Worm (Caenorhabditis elegans) whole organism, L3 larva: ENCODE measurements around the gene clec-171.

Experiments used
- ZK546.5 ChIP-seq: sonication (generic microtip); optimal IDR thresholded peaks from 2 replicates; lab custom pipeline; 2017; ENCODE audit warnings: missing biosample characterization, missing genetic modification characterization
- aly-2 ChIP-seq: fragments of 150-350 bp; optimal IDR thresholded peaks from 2 replicates; lab custom pipeline; 2014; ENCODE audit warnings: missing biosample characterization, missing genetic modification characterization
- ama-1 ChIP-seq: fragments of 150-350 bp; optimal IDR thresholded peaks from 2 replicates; lab custom pipeline; 2018
- ceh-28 ChIP-seq: fragments of 150-350 bp; optimal IDR thresholded peaks from 2 replicates; lab custom pipeline; 2014; ENCODE audit warnings: missing biosample characterization, missing genetic modification reagents, missing genetic modification characterization
- ceh-82 ChIP-seq: fragments of 150-350 bp; optimal IDR thresholded peaks from 2 replicates; lab custom pipeline; 2014; ENCODE audit warnings: missing biosample characterization, missing genetic modification characterization
- egl-27 ChIP-seq: sonication (generic microtip); optimal IDR thresholded peaks from 4 replicates; lab custom pipeline; 2017; ENCODE audit warnings: missing biosample characterization, missing genetic modification reagents, missing genetic modification characterization
- egl-5 ChIP-seq: fragments of 150-350 bp; optimal IDR thresholded peaks from 2 replicates; lab custom pipeline; 2017; ENCODE audit warnings: missing biosample characterization, missing genetic modification reagents, missing genetic modification characterization, inconsistent platforms
- elt-1 ChIP-seq: fragments of 150-350 bp; optimal IDR thresholded peaks from 2 replicates; lab custom pipeline; 2014; ENCODE audit warnings: missing biosample characterization, missing genetic modification characterization
- elt-2 ChIP-seq: sonication (generic microtip); optimal IDR thresholded peaks from 2 replicates; lab custom pipeline; 2016; ENCODE audit warnings: missing genetic modification reagents, mild to moderate bottlenecking, missing genetic modification characterization, missing compliant biosample characterization
- elt-3 ChIP-seq, 3 experiments: fragments of 150-350 bp in 1 of 3; sonication (generic microtip) in 2 of 3; optimal IDR thresholded peaks; 2 replicates in 2 of 3; 4 replicates in 1 of 3; lab custom pipeline; 2014 to 2017; ENCODE audit warnings: missing biosample characterization in 3 of 3, missing genetic modification characterization in 3 of 3
- eor-1 ChIP-seq, 2 experiments: fragments of 150-350 bp; optimal IDR thresholded peaks; 2 replicates each; lab custom pipeline; 2014 to 2018; ENCODE audit warnings: missing biosample characterization in 2 of 2, missing genetic modification characterization in 2 of 2
- fkh-10 ChIP-seq: sonication (generic microtip); optimal IDR thresholded peaks from 2 replicates; lab custom pipeline; 2017; ENCODE audit warnings: missing biosample characterization, missing genetic modification reagents, missing genetic modification characterization
- fkh-2 ChIP-seq: fragments of 150-350 bp; optimal IDR thresholded peaks from 2 replicates; lab custom pipeline; 2014; ENCODE audit warnings: missing biosample characterization, missing genetic modification reagents, missing genetic modification characterization
- hmg-11 ChIP-seq: sonication (generic microtip); optimal IDR thresholded peaks from 2 replicates; lab custom pipeline; 2016; ENCODE audit warnings: missing genetic modification characterization, missing compliant biosample characterization
- jun-1 ChIP-seq: fragments of 150-350 bp; optimal IDR thresholded peaks from 2 replicates; lab custom pipeline; 2014; ENCODE audit warnings: missing biosample characterization, missing genetic modification reagents, missing genetic modification characterization
- lin-15B ChIP-seq: fragments of 150-350 bp; optimal IDR thresholded peaks from 2 replicates; lab custom pipeline; 2014; ENCODE audit warnings: missing biosample characterization, missing genetic modification characterization
- lin-39 ChIP-seq: fragments of 150-350 bp; optimal IDR thresholded peaks from 2 replicates; lab custom pipeline; 2018; ENCODE audit warnings: missing biosample characterization, missing genetic modification reagents, missing genetic modification characterization
- mdl-1 ChIP-seq: fragments of 150-350 bp; optimal IDR thresholded peaks from 2 replicates; lab custom pipeline; 2014; ENCODE audit warnings: missing biosample characterization, missing genetic modification characterization
- mml-1 ChIP-seq: fragments of 150-350 bp; sonication (generic microtip); optimal IDR thresholded peaks from 3 replicates; lab custom pipeline; 2014; ENCODE audit warnings: missing biosample characterization, missing genetic modification characterization
- nfya-1 ChIP-seq: sonication (generic microtip); optimal IDR thresholded peaks from 2 replicates; lab custom pipeline; 2017; ENCODE audit warnings: missing genetic modification characterization, mild to moderate bottlenecking, missing compliant biosample characterization, antibody characterized with exemption, moderate library complexity; ENCODE audit not compliant: insufficient read depth
- nhr-12 ChIP-seq: fragments of 150-350 bp; optimal IDR thresholded peaks from 2 replicates; lab custom pipeline; 2014; ENCODE audit warnings: missing biosample characterization, missing genetic modification characterization
- nhr-23 ChIP-seq: fragments of 150-350 bp; optimal IDR thresholded peaks from 2 replicates; lab custom pipeline; 2014; ENCODE audit warnings: missing biosample characterization, missing genetic modification reagents, missing genetic modification characterization
- nhr-237 ChIP-seq: fragments of 150-350 bp; optimal IDR thresholded peaks from 2 replicates; lab custom pipeline; 2014; ENCODE audit warnings: missing biosample characterization, missing genetic modification characterization
- nhr-25 ChIP-seq: sonication (generic microtip); optimal IDR thresholded peaks from 2 replicates; lab custom pipeline; 2017; ENCODE audit warnings: missing biosample characterization, missing genetic modification characterization
- nhr-28 ChIP-seq: fragments of 150-350 bp; optimal IDR thresholded peaks from 2 replicates; lab custom pipeline; 2014; ENCODE audit warnings: missing biosample characterization, missing genetic modification characterization
- nhr-43 ChIP-seq: sonication (generic microtip); optimal IDR thresholded peaks from 2 replicates; lab custom pipeline; 2016; ENCODE audit warnings: mild to moderate bottlenecking, missing genetic modification characterization, missing compliant biosample characterization; ENCODE audit not compliant: poor library complexity, severe bottlenecking
- pha-4 ChIP-seq: fragments of 150-350 bp; optimal IDR thresholded peaks from 2 replicates; lab custom pipeline; 2014; ENCODE audit warnings: missing biosample characterization, missing genetic modification reagents, missing genetic modification characterization
- pqm-1 ChIP-seq: fragments of 150-350 bp; optimal IDR thresholded peaks from 2 replicates; lab custom pipeline; 2017; ENCODE audit warnings: missing biosample characterization, missing genetic modification characterization, inconsistent platforms
- sea-2 ChIP-seq: fragments of 150-350 bp; sonication (generic microtip); optimal IDR thresholded peaks from 4 replicates; lab custom pipeline; 2014; ENCODE audit warnings: missing biosample characterization, missing genetic modification reagents, missing genetic modification characterization
- skn-1 ChIP-seq: fragments of 150-350 bp; optimal IDR thresholded peaks from 2 replicates; lab custom pipeline; 2014; ENCODE audit warnings: missing biosample characterization, missing genetic modification characterization
- snpc-4 ChIP-seq: fragments of 150-350 bp; optimal IDR thresholded peaks from 2 replicates; lab custom pipeline; 2014; ENCODE audit warnings: missing biosample characterization, missing genetic modification characterization
- unc-39 ChIP-seq: sonication (generic microtip); optimal IDR thresholded peaks from 4 replicates; lab custom pipeline; 2017; ENCODE audit warnings: missing biosample characterization, missing genetic modification characterization
- unc-62 ChIP-seq: fragments of 150-350 bp; sonication (generic microtip); optimal IDR thresholded peaks from 4 replicates; lab custom pipeline; 2014; ENCODE audit warnings: missing biosample characterization, missing genetic modification reagents, missing genetic modification characterization
- ztf-11 ChIP-seq: fragments of 150-350 bp; optimal IDR thresholded peaks from 2 replicates; lab custom pipeline; 2014; ENCODE audit warnings: missing biosample characterization, missing genetic modification characterization
- ztf-4 ChIP-seq: fragments of 150-350 bp; optimal IDR thresholded peaks from 2 replicates; lab custom pipeline; 2014; ENCODE audit warnings: missing biosample characterization, missing genetic modification characterization

Gene clec-171

ce11 chrIV:1381596-1382274, 45.4 kb downstream of the clec-171 start:
- peak; percentile 51 for TF ChIP-seq nhr-25 (tag; lab: Kevin White, UChicago)
- no peak for TF ChIP-seq sea-2 (GFP tag; lab: Kevin White, UChicago)
- no peak for TF ChIP-seq fkh-10 (GFP tag; lab: Kevin White, UChicago)
- no peak for TF ChIP-seq ama-1 (lab: Kevin White, UChicago)
- TF ChIP-seq nhr-23 (tag; lab: Kevin White, UChicago) = peak; percentile 42
- no peak for TF ChIP-seq ztf-4
- TF ChIP-seq ceh-28 (tag; lab: Kevin White, UChicago) = no peak
- no peak for TF ChIP-seq hmg-11
- TF ChIP-seq fkh-2 (tag; lab: Kevin White, UChicago) = no peak
- no peak for TF ChIP-seq snpc-4 (tag; lab: Kevin White, UChicago)
- TF ChIP-seq nhr-237 (tag; lab: Kevin White, UChicago) = no peak
- TF ChIP-seq egl-5 (tag; lab: Kevin White, UChicago) = no peak
- TF ChIP-seq elt-3 (tag; optimal IDR thresholded peaks at IDR 0.05; lab: Kevin White, UChicago) = no peak
- TF ChIP-seq nhr-12 (tag; lab: Kevin White, UChicago) = no peak
- peak; percentile 50 for TF ChIP-seq nhr-43 (tag; lab: Kevin White, UChicago)

- TF ChIP-seq unc-39 (tag; lab: Kevin White, UChicago) (no peak), elt-1 (tag; lab: Kevin White, UChicago) (no peak), unc-62 (no peak), lin-15B (tag; lab: Kevin White, UChicago) (no peak), elt-2 (tag; lab: Kevin White, UChicago) (no peak), fkh-10 (GFP tag; lab: Kevin White, UChicago) (no peak), jun-1 (tag; lab: Kevin White, UChicago) (no peak), mdl-1 (tag; lab: Kevin White, UChicago) (no peak), nhr-23 (tag; lab: Kevin White, UChicago) (no peak)
Measured at ce11 chrIV:1380350-1380749, 46.8 kb downstream of the clec-171 start.

ce11 chrIV:1378954-1379353, 48.2 kb downstream of the clec-171 start:
- TF ChIP-seq jun-1 (tag; lab: Kevin White, UChicago) (peak; percentile 37), hmg-11 (no peak), pqm-1 (tag; lab: Kevin White, UChicago) (peak; percentile 84), pha-4 (peak; percentile 62), ZK546.5 (tag; lab: Kevin White, UChicago) (no peak), eor-1 (tag; optimal IDR thresholded peaks at IDR 0.05; lab: Kevin White, UChicago) (no peak), lin-39 (tag; lab: Kevin White, UChicago) (no peak), elt-2 (tag; lab: Kevin White, UChicago) (peak; percentile 97), mml-1 (tag; lab: Kevin White, UChicago) (no peak), nfya-1 (no peak), ztf-11 (tag; lab: Kevin White, UChicago) (no peak), egl-27 (tag; lab: Kevin White, UChicago) (no peak), skn-1 (tag; lab: Kevin White, UChicago) (no peak), nhr-28 (tag; lab: Kevin White, UChicago) (no peak), aly-2 (tag; lab: Kevin White, UChicago) (no peak), fkh-2 (tag; lab: Kevin White, UChicago) (no peak)
- TF ChIP-seq, all 47 proteins: peak for 4

ce11 chrIV:1377699-1378098, 49.5 kb downstream of the clec-171 start:
- TF ChIP-seq nhr-43 (tag; lab: Kevin White, UChicago) (no peak), mml-1 (tag; lab: Kevin White, UChicago) (no peak), nhr-28 (tag; lab: Kevin White, UChicago) (no peak), ztf-11 (tag; lab: Kevin White, UChicago) (no peak), ceh-82 (tag; lab: Kevin White, UChicago) (no peak), lin-39 (tag; lab: Kevin White, UChicago) (no peak), fkh-2 (tag; lab: Kevin White, UChicago) (no peak), hmg-11 (no peak), aly-2 (tag; lab: Kevin White, UChicago) (no peak), nhr-25 (tag; lab: Kevin White, UChicago) (no peak)
